Worm (Caenorhabditis elegans) whole organism, young adult: ENCODE measurements around the gene ZK829.3.

ENCODE experiments used
- C06A6.2 ChIP-seq: fragments of 200-800 bp; sonication (Bioruptor generic); conservative IDR thresholded peaks from 2 replicates; pipeline ENCODE4 v1.3.6; 2022; ENCODE audit warnings: missing genetic modification characterization, missing compliant biosample characterization
- F23B12.7 ChIP-seq: sonication (generic microtip); optimal IDR thresholded peaks from 2 replicates; lab custom pipeline; 2017; ENCODE audit warnings: missing genetic modification characterization, mild to moderate bottlenecking, missing compliant biosample characterization, antibody characterized with exemption, moderate library complexity; ENCODE audit not compliant: insufficient read depth
- F52B5.7 ChIP-seq: sonication (generic microtip); optimal IDR thresholded peaks from 2 replicates; lab custom pipeline; 2016; ENCODE audit warnings: mild to moderate bottlenecking, missing genetic modification characterization, missing compliant biosample characterization
- K11D2.4 ChIP-seq: fragments of 200-800 bp; sonication (Bioruptor generic); IDR thresholded peaks from 2 replicates; pipeline ENCODE4 v1.3.6; 2022; ENCODE audit warnings: missing genetic modification reagents, missing genetic modification characterization, missing compliant biosample characterization
- K12H6.12 ChIP-seq: fragments of 200-800 bp; sonication (Bioruptor generic); optimal IDR thresholded peaks from 2 replicates; lab custom pipeline; 2018; ENCODE audit warnings: mild to moderate bottlenecking, missing genetic modification characterization, missing compliant biosample characterization
- Y53F4B.3 ChIP-seq: fragments of 200-800 bp; sonication (Bioruptor generic); IDR thresholded peaks from 2 replicates; pipeline ENCODE4 v1.3.6; 2022; ENCODE audit warnings: missing genetic modification reagents, missing genetic modification characterization, missing compliant biosample characterization
- Y56A3A.18 ChIP-seq: fragments of 200-800 bp; sonication (Bioruptor generic); IDR thresholded peaks from 2 replicates; pipeline ENCODE4 v1.3.6; 2022; ENCODE audit warnings: missing genetic modification reagents, missing genetic modification characterization, missing compliant biosample characterization
- Y95B8A.8 ChIP-seq: fragments of 200-800 bp; sonication (Bioruptor generic); IDR thresholded peaks from 2 replicates; pipeline ENCODE4 v1.3.6; 2022; ENCODE audit warnings: missing genetic modification reagents, missing genetic modification characterization, missing compliant biosample characterization
- akir-1 ChIP-seq: fragments of 200-800 bp; sonication (Bioruptor generic); optimal IDR thresholded peaks from 2 replicates; lab custom pipeline; 2018; ENCODE audit warnings: mild to moderate bottlenecking, missing genetic modification characterization, moderate library complexity, missing compliant biosample characterization
- atf-7 ChIP-seq: sonication (generic microtip); optimal IDR thresholded peaks from 2 replicates; lab custom pipeline; 2017; ENCODE audit warnings: mild to moderate bottlenecking, missing genetic modification characterization, missing compliant biosample characterization
- athp-1 ChIP-seq: sonication (generic microtip); optimal IDR thresholded peaks from 2 replicates; lab custom pipeline; 2017; ENCODE audit warnings: mild to moderate bottlenecking, missing genetic modification characterization, missing compliant biosample characterization
- attf-3 ChIP-seq: fragments of 200-800 bp; sonication (Bioruptor generic); conservative IDR thresholded peaks from 2 replicates; pipeline ENCODE4 v1.3.6; 2022; ENCODE audit warnings: missing genetic modification reagents, missing genetic modification characterization, missing compliant biosample characterization
- attf-5 ChIP-seq: fragments of 200-800 bp; sonication (Bioruptor generic); optimal IDR thresholded peaks from 2 replicates; lab custom pipeline; 2018; ENCODE audit warnings: mild to moderate bottlenecking, missing genetic modification characterization, missing compliant biosample characterization
- cebp-1 ChIP-seq, 2 experiments: fragments of 200-800 bp in 1 of 2; sonication (Bioruptor generic) in 1 of 2; sonication (generic microtip) in 1 of 2; IDR thresholded peaks in 1 of 2; optimal IDR thresholded peaks in 1 of 2; 2 replicates each; pipeline versions ENCODE4 v1.3.6 to Lab custom; 2017 to 2022; ENCODE audit warnings: missing compliant biosample characterization in 2 of 2, missing genetic modification characterization in 2 of 2, mild to moderate bottlenecking in 1 of 2, missing genetic modification reagents in 1 of 2, moderate library complexity in 1 of 2
- cebp-2 ChIP-seq: fragments of 200-800 bp; sonication (Bioruptor generic); IDR thresholded peaks from 2 replicates; pipeline ENCODE4 v1.3.6; 2022; ENCODE audit warnings: missing genetic modification characterization, missing compliant biosample characterization
- ceh-27 ChIP-seq: fragments of 200-800 bp; sonication (Bioruptor generic); optimal IDR thresholded peaks from 2 replicates; lab custom pipeline; 2018; ENCODE audit warnings: mild to moderate bottlenecking, missing genetic modification characterization, moderate library complexity, missing compliant biosample characterization
- ceh-40 ChIP-seq: fragments of 200-800 bp; sonication (Bioruptor generic); IDR thresholded peaks from 2 replicates; pipeline ENCODE4 v1.3.6; 2022; ENCODE audit warnings: missing genetic modification characterization, missing compliant biosample characterization
- die-1 ChIP-seq: sonication (generic microtip); optimal IDR thresholded peaks from 2 replicates; lab custom pipeline; 2016; ENCODE audit warnings: missing genotype, mild to moderate bottlenecking, missing genetic modification characterization, missing compliant biosample characterization
- dox-1 ChIP-seq: fragments of 200-800 bp; sonication (Bioruptor generic); IDR thresholded peaks from 2 replicates; pipeline ENCODE4 v1.3.6; 2022; ENCODE audit warnings: missing genetic modification reagents, missing genetic modification characterization, missing compliant biosample characterization
- egl-44 ChIP-seq: fragments of 200-800 bp; sonication (Bioruptor generic); IDR thresholded peaks from 2 replicates; pipeline ENCODE4 v1.3.6; 2022; ENCODE audit warnings: missing genetic modification reagents, missing genetic modification characterization, missing compliant biosample characterization
- egrh-3 ChIP-seq: fragments of 200-800 bp; sonication (Bioruptor generic); IDR thresholded peaks from 2 replicates; pipeline ENCODE4 v1.3.6; 2022; ENCODE audit warnings: missing genetic modification reagents, missing genetic modification characterization, missing compliant biosample characterization
- ekl-4 ChIP-seq: fragments of 200-800 bp; sonication (Bioruptor generic); IDR thresholded peaks from 2 replicates; pipeline ENCODE4 v1.3.6; 2022; ENCODE audit warnings: missing genetic modification reagents, missing genetic modification characterization, missing compliant biosample characterization
- ets-4 ChIP-seq: fragments of 200-800 bp; sonication (Bioruptor generic); optimal IDR thresholded peaks from 2 replicates; lab custom pipeline; 2018; ENCODE audit warnings: mild to moderate bottlenecking, missing genetic modification characterization, missing compliant biosample characterization
- gei-17 ChIP-seq: fragments of 200-800 bp; sonication (Bioruptor generic); optimal IDR thresholded peaks from 2 replicates; lab custom pipeline; 2018; ENCODE audit warnings: mild to moderate bottlenecking, missing genetic modification characterization, missing compliant biosample characterization
- hmg-1.2 ChIP-seq: fragments of 200-800 bp; sonication (Bioruptor generic); IDR thresholded peaks from 2 replicates; pipeline ENCODE4 v1.3.6; 2022; ENCODE audit warnings: missing genetic modification reagents, missing genetic modification characterization, missing compliant biosample characterization
- hmg-20 ChIP-seq: fragments of 200-800 bp; sonication (Bioruptor generic); IDR thresholded peaks from 2 replicates; pipeline ENCODE4 v1.3.6; 2022; ENCODE audit warnings: missing genetic modification reagents, missing genetic modification characterization, missing compliant biosample characterization
- hrde-1 ChIP-seq: sonication (generic microtip); optimal IDR thresholded peaks from 2 replicates; lab custom pipeline; 2016; ENCODE audit warnings: missing genetic modification characterization, mild to moderate bottlenecking, missing compliant biosample characterization, moderate library complexity, missing genotype, missing genetic modification reagents, borderline replicate concordance
- lin-26 ChIP-seq: fragments of 200-800 bp; sonication (Bioruptor generic); IDR thresholded peaks from 2 replicates; pipeline ENCODE4 v1.3.6; 2022; ENCODE audit warnings: missing genetic modification reagents, missing genetic modification characterization, missing compliant biosample characterization
- lin-40 ChIP-seq: sonication (generic microtip); optimal IDR thresholded peaks from 2 replicates; lab custom pipeline; 2016; ENCODE audit warnings: missing genetic modification characterization, mild to moderate bottlenecking, missing compliant biosample characterization, missing genotype, missing genetic modification reagents
- lin-54 ChIP-seq: fragments of 200-800 bp; sonication (Bioruptor generic); optimal IDR thresholded peaks from 2 replicates; lab custom pipeline; 2018; ENCODE audit warnings: mild to moderate bottlenecking, missing genetic modification characterization, missing compliant biosample characterization
- lir-1 ChIP-seq: fragments of 200-800 bp; sonication (Bioruptor generic); conservative IDR thresholded peaks from 2 replicates; pipeline ENCODE4 v1.3.6; 2022; ENCODE audit warnings: missing genetic modification reagents, missing genetic modification characterization, missing compliant biosample characterization
- lsl-1 ChIP-seq: fragments of 200-800 bp; sonication (Bioruptor generic); optimal IDR thresholded peaks from 2 replicates; lab custom pipeline; 2018; ENCODE audit warnings: mild to moderate bottlenecking, missing genetic modification characterization, moderate library complexity, missing compliant biosample characterization
- madf-3 ChIP-seq: fragments of 200-800 bp; sonication (Bioruptor generic); IDR thresholded peaks from 2 replicates; pipeline ENCODE4 v1.3.6; 2022; ENCODE audit warnings: missing genetic modification reagents, missing genetic modification characterization, missing compliant biosample characterization
- madf-6 ChIP-seq: fragments of 200-800 bp; sonication (Bioruptor generic); IDR thresholded peaks from 2 replicates; pipeline ENCODE4 v1.3.6; 2022; ENCODE audit warnings: missing genetic modification reagents, missing genetic modification characterization, missing compliant biosample characterization
- mes-4 ChIP-seq: sonication (generic microtip); optimal IDR thresholded peaks from 2 replicates; lab custom pipeline; 2016; ENCODE audit warnings: missing genotype, missing genetic modification characterization, missing compliant biosample characterization
- nhr-27 ChIP-seq: fragments of 200-800 bp; sonication (Bioruptor generic); optimal IDR thresholded peaks from 2 replicates; lab custom pipeline; 2018; ENCODE audit warnings: mild to moderate bottlenecking, missing genetic modification characterization, moderate library complexity, missing compliant biosample characterization
- nhr-90 ChIP-seq: sonication (generic microtip); optimal IDR thresholded peaks from 2 replicates; lab custom pipeline; 2016; ENCODE audit warnings: missing genotype, mild to moderate bottlenecking, missing genetic modification characterization, missing compliant biosample characterization
- pha-4 ChIP-seq: fragments of 150-350 bp; sonication (generic microtip); optimal IDR thresholded peaks from 2 replicates; lab custom pipeline; 2014; ENCODE audit warnings: missing biosample characterization, missing genetic modification reagents, missing genetic modification characterization
- rcor-1 ChIP-seq: fragments of 200-800 bp; sonication (Bioruptor generic); IDR thresholded peaks from 2 replicates; pipeline ENCODE4 v1.3.6; 2022; ENCODE audit warnings: missing genetic modification reagents, missing genetic modification characterization, missing compliant biosample characterization
- sptf-2 ChIP-seq: fragments of 200-800 bp; sonication (Bioruptor generic); optimal IDR thresholded peaks from 2 replicates; lab custom pipeline; 2018; ENCODE audit warnings: mild to moderate bottlenecking, missing genetic modification characterization, missing compliant biosample characterization
- tlf-1 ChIP-seq: fragments of 200-800 bp; sonication (Bioruptor generic); optimal IDR thresholded peaks from 2 replicates; lab custom pipeline; 2018; ENCODE audit warnings: mild to moderate bottlenecking, missing genetic modification characterization, missing compliant biosample characterization
- xnd-1 ChIP-seq: sonication (generic microtip); optimal IDR thresholded peaks from 2 replicates; lab custom pipeline; 2016; ENCODE audit warnings: missing genotype, missing genetic modification reagents, missing genetic modification characterization, missing compliant biosample characterization
- ztf-22 ChIP-seq: fragments of 200-800 bp; sonication (Bioruptor generic); optimal IDR thresholded peaks from 2 replicates; lab custom pipeline; 2018; ENCODE audit warnings: mild to moderate bottlenecking, missing genetic modification characterization, moderate library complexity, missing compliant biosample characterization
- ztf-3 ChIP-seq: fragments of 200-800 bp; sonication (Bioruptor generic); optimal IDR thresholded peaks from 2 replicates; lab custom pipeline; 2018; ENCODE audit warnings: mild to moderate bottlenecking, missing genetic modification characterization, missing compliant biosample characterization
- ztf-6 ChIP-seq: fragments of 200-800 bp; sonication (Bioruptor generic); IDR thresholded peaks from 2 replicates; pipeline ENCODE4 v1.3.6; 2022; ENCODE audit warnings: missing genetic modification reagents, missing genetic modification characterization, missing compliant biosample characterization

ZK829.3 gene

ce11 chrIV:11956387-11956786 is 10.9 kb upstream of the ZK829.3 start (continued):
- TF ChIP-seq hrde-1 (tag; lab: Kevin White, UChicago): no peak
- TF ChIP-seq lin-54 (GFP tag; lab: Kevin White, UChicago): peak; percentile 40
- TF ChIP-seq cebp-1 (GFP tag; IDR thresholded peaks at IDR 0.05; lab: Robert Waterston, UW): peak; percentile 67
- peak; percentile 86 for TF ChIP-seq cebp-1 (tag; optimal IDR thresholded peaks at IDR 0.05; lab: Kevin White, UChicago)
- TF ChIP-seq nhr-90 (tag; lab: Kevin White, UChicago): peak; percentile 77
- peak; percentile 87 for TF ChIP-seq lin-40
- peak; percentile 32 for TF ChIP-seq akir-1 (GFP tag; lab: Kevin White, UChicago)
- TF ChIP-seq dox-1: peak; percentile 71
- TF ChIP-seq lsl-1 (GFP tag; lab: Kevin White, UChicago): no peak
- peak; percentile 77 for TF ChIP-seq pha-4
- no peak for TF ChIP-seq xnd-1 (tag; lab: Kevin White, UChicago)
- TF ChIP-seq egl-44: peak; percentile 90
- TF ChIP-seq die-1 (tag; lab: Kevin White, UChicago): peak; percentile 82
- no peak for TF ChIP-seq madf-3 (GFP tag; lab: Robert Waterston, UW)
- TF ChIP-seq rcor-1 (GFP tag; lab: Robert Waterston, UW): peak; percentile 85
- no peak for TF ChIP-seq Y53F4B.3 (GFP tag; lab: Robert Waterston, UW)
- no peak for TF ChIP-seq nhr-27
- no peak for TF ChIP-seq mes-4 (tag; lab: Kevin White, UChicago)
- TF ChIP-seq ceh-27 (GFP tag; lab: Kevin White, UChicago): peak; percentile 66
- peak; percentile 91 for TF ChIP-seq ztf-22 (GFP tag; lab: Kevin White, UChicago)
- peak; percentile 75; the same call in 1 of the 2 replicates for TF ChIP-seq ekl-4 (GFP tag; lab: Robert Waterston, UW)
- TF ChIP-seq tlf-1 (GFP tag; lab: Kevin White, UChicago): peak; percentile 71
- TF ChIP-seq atf-7 (tag; lab: Kevin White, UChicago): peak; percentile 93
- peak; percentile 74 for TF ChIP-seq gei-17 (GFP tag; lab: Kevin White, UChicago)
- 0 out of 2 replicates have a peak, but pooled peaks have one; percentile 47 for TF ChIP-seq lir-1
- 0 out of 2 replicates have a peak, but pooled peaks have one; percentile 13 for TF ChIP-seq attf-3 (GFP tag; lab: Robert Waterston, UW)
- peak; percentile 93 for TF ChIP-seq K11D2.4 (GFP tag; lab: Robert Waterston, UW)
- peak; percentile 82 for TF ChIP-seq K12H6.12 (tag; lab: Kevin White, UChicago)
- peak; percentile 93 for TF ChIP-seq attf-5 (GFP tag; lab: Kevin White, UChicago)
- TF ChIP-seq egrh-3: peak; percentile 29; the same call in 1 of the 2 replicates
- 0 out of 2 replicates have a peak, but pooled peaks have one; percentile 26 for TF ChIP-seq ceh-40 (GFP tag; lab: Robert Waterston, UW)

- TF ChIP-seq sptf-2 (GFP tag; lab: Kevin White, UChicago) (no peak), C06A6.2 (GFP tag; lab: Robert Waterston, UW) (peak; percentile 63; the same call in 1 of the 2 replicates), hmg-1.2 (GFP tag; lab: Robert Waterston, UW) (peak; percentile 26; the same call in 1 of the 2 replicates), lin-40 (peak; percentile 58), ztf-3 (no peak), egl-44 (0 out of 2 replicates have a peak, but pooled peaks have one; percentile 17), athp-1 (tag; lab: Kevin White, UChicago) (peak; percentile 19), F52B5.7 (tag; lab: Kevin White, UChicago) (peak; percentile 55), ztf-22 (GFP tag; lab: Kevin White, UChicago) (peak; percentile 71), F23B12.7 (tag; lab: Kevin White, UChicago) (peak; percentile 8), Y56A3A.18 (GFP tag; lab: Robert Waterston, UW) (peak; percentile 67), hmg-20 (GFP tag; lab: Robert Waterston, UW) (no peak; the same call in 1 of the 2 replicates), lin-54 (GFP tag; lab: Kevin White, UChicago) (peak; percentile 64), nhr-90 (tag; lab: Kevin White, UChicago) (peak; percentile 25), cebp-2 (no peak), die-1 (tag; lab: Kevin White, UChicago) (peak; percentile 28), K11D2.4 (GFP tag; lab: Robert Waterston, UW) (0 out of 2 replicates have a peak, but pooled peaks have one; percentile 22), madf-6 (GFP tag; lab: Robert Waterston, UW) (peak; percentile 43; the same call in 1 of the 2 replicates), lin-26 (GFP tag; lab: Robert Waterston, UW) (no peak), Y53F4B.3 (GFP tag; lab: Robert Waterston, UW) (no peak), ets-4 (peak; percentile 88), ztf-6 (GFP tag; lab: Robert Waterston, UW) (no peak), Y95B8A.8 (GFP tag; lab: Robert Waterston, UW) (no peak), lir-1 (no peak)
Observed at ce11 chrIV:11955592-11955991, 10.1 kb upstream of the ZK829.3 start.
